Worm (Caenorhabditis elegans) whole organism, L4 larva: ENCODE results near the gene rpy-1.

Experiments
- T20F7.1 ChIP-seq: fragments of 200-800 bp; sonication (Bioruptor generic); optimal IDR thresholded peaks from 2 replicates; lab custom pipeline; 2018; ENCODE audit warnings: mild to moderate bottlenecking, missing genetic modification characterization, missing compliant biosample characterization
- Y105C5A.15 ChIP-seq: fragments of 200-800 bp; sonication (Bioruptor generic); IDR thresholded peaks from 2 replicates; pipeline ENCODE4 v1.3.6; 2022; ENCODE audit warnings: missing genetic modification characterization, missing compliant biosample characterization
- aly-2 ChIP-seq: sonication (generic microtip); optimal IDR thresholded peaks from 2 replicates; lab custom pipeline; 2018; ENCODE audit warnings: missing biosample characterization, missing genetic modification characterization
- arid-1 ChIP-seq: fragments of 200-800 bp; sonication (Bioruptor generic); conservative IDR thresholded peaks from 2 replicates; pipeline ENCODE4 v1.3.6; 2022; ENCODE audit warnings: missing genetic modification reagents, missing genetic modification characterization, missing compliant biosample characterization
- ceh-28 ChIP-seq: fragments of 150-350 bp; optimal IDR thresholded peaks from 2 replicates; lab custom pipeline; 2014; ENCODE audit warnings: missing biosample characterization, missing genetic modification reagents, missing genetic modification characterization
- fos-1 ChIP-seq: fragments of 150-350 bp; optimal IDR thresholded peaks from 2 replicates; lab custom pipeline; 2014; ENCODE audit warnings: missing biosample characterization, missing genetic modification characterization
- nhr-11 ChIP-seq: fragments of 150-350 bp; optimal IDR thresholded peaks from 2 replicates; lab custom pipeline; 2014; ENCODE audit warnings: missing biosample characterization, missing genetic modification characterization
- nhr-6 ChIP-seq: fragments of 150-350 bp; optimal IDR thresholded peaks from 2 replicates; lab custom pipeline; 2014; ENCODE audit warnings: missing biosample characterization, missing genetic modification characterization
- unc-130 ChIP-seq: sonication (generic microtip); optimal IDR thresholded peaks from 2 replicates; lab custom pipeline; 2016; ENCODE audit warnings: missing genetic modification reagents, missing genetic modification characterization, missing compliant biosample characterization
- ztf-11 ChIP-seq: fragments of 150-350 bp; optimal IDR thresholded peaks from 2 replicates; lab custom pipeline; 2014; ENCODE audit warnings: missing biosample characterization, missing genetic modification characterization

DNA sequence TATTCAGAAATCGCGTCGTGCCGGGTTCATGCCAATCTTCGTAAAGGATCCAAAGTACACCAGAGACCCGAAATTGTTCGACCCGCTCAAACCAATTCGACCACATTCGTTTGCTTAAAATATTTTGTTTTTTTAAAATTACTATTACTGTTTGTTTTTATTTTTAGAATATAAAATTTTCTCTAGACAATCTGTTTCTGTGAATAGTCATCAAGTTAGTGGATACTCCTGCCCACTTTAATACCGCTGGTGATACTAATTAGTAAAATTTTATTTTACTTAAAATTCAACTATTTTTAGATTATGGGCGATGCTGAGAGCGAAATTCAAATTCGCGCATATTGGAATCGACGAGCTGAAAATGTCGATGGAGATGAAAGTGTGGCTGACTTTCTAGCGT lies 31.2 kb upstream of the rpy-1 start, which contains the start of gene T14B4.1:
- TF ChIP-seq ztf-11 (tag; lab: Kevin White, UChicago), result no peak
- no peak for TF ChIP-seq unc-130 (GFP tag; lab: Kevin White, UChicago)
- TF ChIP-seq arid-1 (GFP tag; lab: Robert Waterston, UW), result no peak
- no peak for TF ChIP-seq fos-1 (tag; lab: Kevin White, UChicago)
- no peak for TF ChIP-seq ceh-28
- TF ChIP-seq T20F7.1 (GFP tag; lab: Kevin White, UChicago), result no peak
- TF ChIP-seq Y105C5A.15 (GFP tag; lab: Robert Waterston, UW), result no peak
- no peak for TF ChIP-seq nhr-11 (tag; lab: Kevin White, UChicago)
- no peak for TF ChIP-seq aly-2 (tag; lab: Kevin White, UChicago)
- TF ChIP-seq nhr-6 (tag; lab: Kevin White, UChicago), result no peak
